Worm (Caenorhabditis elegans): ENCODE data around the gene fmi-1.
A peak's percentile ranks its signal among the peaks of the same experiment; 100 is the strongest.

The fmi-1 gene

ce11 chrV:13074148-13074547 is 55.3 kb downstream of the fmi-1 start:
- TF ChIP-seq lag-1 (GFP tag; IDR thresholded peaks at IDR 0.05) (no peak), nfya-2 (GFP tag; IDR thresholded peaks at IDR 0.05) (no peak), ztf-22 (GFP tag; optimal IDR thresholded peaks at IDR 0.05) (no peak), K12H6.12 (tag; optimal IDR thresholded peaks at IDR 0.05) (no peak), ceh-91 (GFP tag; IDR thresholded peaks at IDR 0.05) (no peak), pha-4 (tag; optimal IDR thresholded peaks at IDR 0.05) (no peak), madf-3 (GFP tag; IDR thresholded peaks at IDR 0.05) (no peak), B0336.3 (GFP tag; IDR thresholded peaks at IDR 0.05) (no peak), F37B4.10 (GFP tag; IDR thresholded peaks at IDR 0.05) (no peak), bed-2 (GFP tag; IDR thresholded peaks at IDR 0.05) (no peak), C17E4.6 (GFP tag; IDR thresholded peaks at IDR 0.05) (no peak), B0035.1 (tag; optimal IDR thresholded peaks at IDR 0.05) (no peak), tlf-1 (GFP tag; optimal IDR thresholded peaks at IDR 0.05) (no peak)

ce11 chrV:13075432-13075831 is 56.6 kb downstream of the fmi-1 start:
- TF ChIP-seq ztf-25 (GFP tag; IDR thresholded peaks at IDR 0.05) (no peak), bed-2 (GFP tag; IDR thresholded peaks at IDR 0.05) (no peak), F52B5.7 (tag; optimal IDR thresholded peaks at IDR 0.05) (no peak), T07F8.4 (tag; optimal IDR thresholded peaks at IDR 0.05) (no peak), unc-130 (GFP tag; optimal IDR thresholded peaks at IDR 0.05) (no peak), rpc-1 (optimal IDR thresholded peaks at IDR 0.05) (no peak), rpc-1 (tag; optimal IDR thresholded peaks at IDR 0.05) (no peak), let-607 (tag; optimal IDR thresholded peaks at IDR 0.05) (no peak), hrde-1 (tag; optimal IDR thresholded peaks at IDR 0.05; ENCODE audit: borderline replicate concordance) (no peak), F39B2.1 (GFP tag; IDR thresholded peaks at IDR 0.05) (no peak), hsf-1 (GFP tag; IDR thresholded peaks at IDR 0.05) (no peak), F10E7.11 (tag; optimal IDR thresholded peaks at IDR 0.05) (no peak), K12H6.12 (tag; optimal IDR thresholded peaks at IDR 0.05) (no peak), dpl-1 (GFP tag; optimal IDR thresholded peaks at IDR 0.05) (no peak)

ce11 chrV:13081197-13081747 is 62.4 kb downstream of the fmi-1 start:
- TF ChIP-seq K11D2.4 (GFP tag; IDR thresholded peaks at IDR 0.05) (peak; percentile 38; the same call in 1 of the 2 replicates), F55B11.4 (tag; optimal IDR thresholded peaks at IDR 0.05; ENCODE audit: borderline replicate concordance, insufficient read depth) (no peak), lin-40 (tag; optimal IDR thresholded peaks at IDR 0.05) (peak; percentile 91), lsy-27 (tag; optimal IDR thresholded peaks at IDR 0.05; ENCODE audit: borderline replicate concordance, insufficient read depth) (no peak), cebp-1 (GFP tag; IDR thresholded peaks at IDR 0.05) (no peak), cebp-1 (tag; optimal IDR thresholded peaks at IDR 0.05) (peak; percentile 6), C06A6.2 (GFP tag; conservative IDR thresholded peaks at IDR 0.05) (0 out of 2 replicates have a peak, but pooled peaks have one; percentile 12), zim-3 (tag; optimal IDR thresholded peaks at IDR 0.05) (no peak), nhr-80 (tag; optimal IDR thresholded peaks at IDR 0.05) (peak; percentile 62), F22D6.2 (tag; optimal IDR thresholded peaks at IDR 0.05) (peak; percentile 68), bed-1 (GFP tag; IDR thresholded peaks at IDR 0.05) (no peak), die-1 (tag; optimal IDR thresholded peaks at IDR 0.05) (peak; percentile 45), egl-44 (GFP tag; IDR thresholded peaks at IDR 0.05) (0 out of 2 replicates have a peak, but pooled peaks have one; percentile 52), let-607 (tag; optimal IDR thresholded peaks at IDR 0.05) (peak in 1 of 2 experiments; percentile 78), somi-1 (GFP tag; optimal IDR thresholded peaks at IDR 0.05) (peak; percentile 93), ztf-26 (tag; optimal IDR thresholded peaks at IDR 0.05) (peak; percentile 89), fkh-3 (tag; optimal IDR thresholded peaks at IDR 0.05) (no peak), tlf-1 (GFP tag; optimal IDR thresholded peaks at IDR 0.05) (peak; percentile 6)
